Fruit fly (Drosophila melanogaster) S2 (cell line): Measurements from ENCODE around the gene CG10357.

Experiments used
- CG8478 ChIP-seq: fragments of >200 bp; optimal IDR thresholded peaks from 2 replicates; lab custom pipeline; 2018
- CTCF ChIP-seq, 2 experiments: fragments of >200 bp; optimal IDR thresholded peaks; 2 replicates each; lab custom pipeline; 2018

DNA sequence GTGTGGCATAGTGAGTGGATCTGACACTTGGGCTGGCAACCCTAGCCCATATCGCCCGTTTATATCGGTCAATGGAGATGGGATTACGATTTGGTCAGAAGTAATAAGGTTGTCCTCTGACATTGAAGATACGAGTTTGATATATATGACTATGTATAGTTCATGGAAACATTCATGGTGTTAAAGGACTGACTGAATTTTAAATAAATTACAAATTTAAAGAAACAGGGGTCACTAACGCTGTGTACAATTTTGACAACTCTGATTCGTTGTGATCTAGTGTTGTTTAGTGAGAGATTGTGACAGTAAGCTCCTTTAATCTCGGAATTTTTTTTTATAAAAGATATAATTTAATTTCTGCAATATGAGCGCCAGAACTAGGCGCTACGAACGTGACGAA, 43.6 kb downstream of the CG10357 start, which contains the start of gene CG43098:
- no peak for TF ChIP-seq CG8478
- no peak for TF ChIP-seq CTCF (optimal IDR thresholded peaks at IDR 0.05; lab: Kevin White, UChicago)
